Worm (Caenorhabditis elegans) whole organism, dauer: ENCODE results near the gene F40G12.10.
"Not testable (repeated sequence)": the region's sequence is repeated elsewhere in the genome, so short reads cannot be mapped to it uniquely, and the experiment has no call there.

Source experiments
- unc-62 ChIP-seq: sonication (generic microtip); optimal IDR thresholded peaks from 2 replicates; lab custom pipeline; 2017; ENCODE audit warnings: missing biosample characterization, missing genetic modification reagents, missing genetic modification characterization

F40G12.10 gene

DNA sequence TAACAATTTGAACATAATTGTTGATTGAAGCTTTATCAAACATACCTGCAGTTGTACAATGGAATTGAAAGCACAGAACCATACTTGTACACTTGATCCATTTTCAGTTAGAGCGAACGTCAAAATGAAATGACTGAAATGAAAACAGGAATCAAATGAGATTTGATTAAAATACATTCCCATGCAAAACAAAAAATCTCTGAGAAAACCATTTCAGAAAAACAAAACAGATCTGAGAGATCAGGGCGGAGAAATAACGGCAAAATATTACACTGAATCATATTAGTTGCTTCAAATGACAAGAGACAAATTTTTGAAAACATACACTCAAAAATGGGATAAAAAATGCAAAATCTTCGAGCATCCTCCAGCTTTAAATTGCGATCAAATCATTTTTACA lies 3.6 kb upstream of the F40G12.10 start, which contains the start of gene srt-33:
srt-33 (minus strand) TSS at position 101 of the 400 bp plus-strand sequence.
- TF ChIP-seq unc-62 (GFP tag; lab: Kevin White, UChicago) = no peak

DNA sequence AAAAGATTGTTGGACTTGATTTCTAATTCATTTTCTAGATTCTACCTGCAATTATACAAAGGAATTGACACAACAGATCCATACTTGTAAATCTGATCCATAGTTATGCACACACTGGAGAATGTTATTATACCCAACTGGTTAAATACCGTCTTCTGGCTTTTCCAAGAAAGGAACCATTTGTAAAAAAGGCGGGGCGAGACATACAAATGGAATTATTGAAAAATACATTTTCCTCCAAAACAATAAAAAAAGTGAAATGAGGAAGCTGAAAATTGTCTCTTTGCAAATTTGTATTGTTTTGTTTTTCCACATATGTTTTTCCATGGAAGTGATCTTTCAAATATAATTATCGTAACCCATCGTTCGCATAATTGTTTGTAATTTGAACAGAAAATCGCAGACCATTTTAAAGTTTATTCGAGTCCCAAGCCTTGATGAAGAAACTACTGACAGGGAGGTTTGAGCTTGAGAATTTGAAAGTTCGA lies 1.1 kb upstream of the F40G12.10 start, which contains the start of the genes srt-74 and F40G12.9:
srt-74 (minus strand) TSS at position 101 of the 488 bp plus-strand sequence.
F40G12.9 (plus strand) TSS at position 438 of the 488 bp plus-strand sequence.
- no peak for TF ChIP-seq unc-62 (GFP tag; lab: Kevin White, UChicago)

DNA sequence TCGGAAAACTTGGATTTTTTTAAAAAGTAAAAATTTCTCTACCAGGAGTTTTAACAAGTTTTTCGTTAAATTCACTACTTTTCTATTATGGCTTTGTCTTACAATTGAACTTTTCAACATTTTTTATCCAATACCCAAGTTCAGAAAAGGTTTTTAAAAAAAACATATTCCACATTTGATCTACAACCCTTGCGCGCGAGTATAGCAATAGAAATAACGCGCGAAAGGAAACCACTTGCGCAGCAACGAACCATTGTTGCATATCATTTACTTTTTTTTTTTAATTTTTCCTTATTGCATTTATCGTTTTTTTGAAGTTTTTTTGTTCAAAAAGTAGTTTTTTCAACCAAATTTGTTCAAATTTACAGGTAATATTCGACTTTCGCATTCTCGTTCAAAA lies 2.5 kb downstream of the F40G12.10 start, which contains the start of gene F40G12.11:
F40G12.11 (plus strand) TSS at position 369 of the 400 bp plus-strand sequence.
- TF ChIP-seq unc-62 (GFP tag; lab: Kevin White, UChicago) = no peak

DNA sequence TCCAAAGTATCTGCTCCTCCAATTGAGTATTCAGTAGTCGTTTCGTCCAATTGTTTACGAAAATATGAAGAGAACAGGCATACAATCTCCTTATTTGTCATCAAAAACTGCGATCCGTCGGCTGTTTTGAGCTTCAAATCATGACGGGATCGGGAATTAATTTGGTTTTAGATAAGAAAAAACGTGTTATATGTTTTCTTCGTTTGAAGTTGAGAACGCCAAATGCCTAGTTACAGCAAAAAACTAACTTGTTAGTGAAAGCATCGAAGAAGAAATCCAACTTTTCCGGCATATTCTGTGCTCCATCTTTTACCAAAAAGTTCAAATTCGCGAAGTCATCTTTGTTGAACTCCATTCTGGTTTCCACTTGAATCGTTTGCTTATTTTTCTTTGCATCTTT lies 6.0 kb downstream of the F40G12.10 start, which contains the start of gene F14D7.1:
F14D7.1 (minus strand) TSS at position 101 of the 400 bp plus-strand sequence.
- no peak for TF ChIP-seq unc-62 (GFP tag; lab: Kevin White, UChicago)

DNA sequence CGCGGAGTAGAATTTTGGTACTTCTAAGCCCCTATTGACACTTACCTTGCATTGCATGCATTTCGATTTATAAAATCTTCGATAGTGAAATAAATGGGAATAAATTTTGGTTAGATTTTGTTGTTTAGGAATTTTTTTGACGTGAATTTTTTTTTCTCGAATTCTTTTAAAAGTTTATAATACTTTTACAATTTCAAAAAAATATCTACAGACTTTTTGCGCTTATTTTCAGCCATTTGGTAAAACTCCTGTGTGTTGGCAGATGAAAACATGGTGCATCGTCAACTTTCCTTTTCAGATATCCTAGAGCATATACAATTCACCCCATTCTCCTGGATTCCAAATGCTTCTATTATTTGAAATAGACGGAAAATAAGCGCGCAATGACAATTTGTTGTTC lies 7.3 kb downstream of the F40G12.10 start, which contains the start of gene F14D7.18:
F14D7.18 (minus strand) TSS at position 101 of the 400 bp plus-strand sequence.
- TF ChIP-seq unc-62 (GFP tag; lab: Kevin White, UChicago) = no peak

DNA sequence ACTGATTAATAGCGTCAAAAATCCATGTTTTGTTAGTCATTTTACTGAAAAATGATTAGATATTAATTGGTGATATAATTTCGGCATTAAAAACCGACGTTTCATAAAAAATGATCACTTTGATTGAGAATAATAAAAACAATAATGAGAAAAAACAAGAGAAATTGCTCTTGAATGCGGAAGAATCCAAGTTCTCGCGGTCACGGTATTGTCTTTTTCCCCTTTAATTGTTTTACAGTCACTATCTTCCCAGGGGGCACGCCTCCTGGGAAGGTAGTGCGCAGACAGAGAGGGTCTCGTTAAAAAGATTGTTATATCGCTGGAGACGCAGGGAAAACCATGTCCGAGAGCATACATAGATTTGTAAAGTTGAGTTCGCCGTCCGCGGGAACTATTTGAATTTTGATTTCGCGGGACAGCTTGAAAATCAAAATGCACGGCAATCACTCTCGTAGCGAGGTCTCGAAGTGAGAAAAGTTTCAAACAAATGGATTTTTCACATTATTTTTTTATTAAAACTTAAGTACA lies 10.4 kb downstream of the F40G12.10 start, which contains the start of gene F14D7.2:
F14D7.2 (minus strand) TSS at position 51 of the 528 bp plus-strand sequence.
- TF ChIP-seq unc-62 (GFP tag; lab: Kevin White, UChicago) = no peak

DNA sequence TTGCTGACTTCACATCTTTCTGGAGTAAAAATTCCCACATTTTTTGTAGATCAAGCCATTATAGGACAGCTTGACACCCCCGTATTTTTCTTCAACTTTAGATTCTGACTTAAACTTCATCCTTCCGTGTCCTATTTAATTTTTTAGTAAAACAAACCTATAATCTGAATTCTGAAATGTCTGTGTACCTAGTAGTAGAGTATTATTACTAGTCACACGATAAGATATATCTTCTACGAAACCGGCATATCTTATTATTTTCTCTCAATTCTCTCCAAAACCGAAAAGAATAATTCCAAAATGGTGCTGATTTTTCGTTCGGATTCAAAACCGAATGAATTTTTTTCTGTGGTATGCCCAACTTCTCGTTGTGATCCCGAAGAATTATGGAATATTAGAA lies 11.1 kb downstream of the F40G12.10 start, which contains the start of gene F14D7.9:
F14D7.9 (plus strand) TSS at position 301 of the 400 bp plus-strand sequence.
- no peak for TF ChIP-seq unc-62 (GFP tag; lab: Kevin White, UChicago)

DNA sequence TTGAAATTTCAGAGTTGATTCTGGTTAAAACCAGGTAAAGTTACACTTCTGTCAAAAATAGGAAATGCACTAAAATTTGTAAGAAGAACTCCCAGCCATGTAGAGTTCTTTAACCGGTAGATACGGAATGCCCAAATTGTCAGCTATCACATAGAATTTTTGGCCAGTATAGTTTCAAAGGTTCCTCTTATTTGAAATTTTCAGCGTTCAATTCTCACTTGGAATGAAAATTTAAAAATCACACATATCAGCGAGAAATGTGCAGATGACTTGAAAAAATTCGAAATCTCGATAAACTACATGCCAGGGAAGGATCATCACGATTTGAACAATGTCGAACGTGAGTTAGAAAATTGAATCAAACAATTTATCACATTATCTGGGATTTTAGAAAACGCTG lies 13.2 kb downstream of the F40G12.10 start, which contains the start of gene F14D7.3:
F14D7.3 (plus strand) TSS at position 301 of the 400 bp plus-strand sequence.
- no peak for TF ChIP-seq unc-62 (GFP tag; lab: Kevin White, UChicago)

DNA sequence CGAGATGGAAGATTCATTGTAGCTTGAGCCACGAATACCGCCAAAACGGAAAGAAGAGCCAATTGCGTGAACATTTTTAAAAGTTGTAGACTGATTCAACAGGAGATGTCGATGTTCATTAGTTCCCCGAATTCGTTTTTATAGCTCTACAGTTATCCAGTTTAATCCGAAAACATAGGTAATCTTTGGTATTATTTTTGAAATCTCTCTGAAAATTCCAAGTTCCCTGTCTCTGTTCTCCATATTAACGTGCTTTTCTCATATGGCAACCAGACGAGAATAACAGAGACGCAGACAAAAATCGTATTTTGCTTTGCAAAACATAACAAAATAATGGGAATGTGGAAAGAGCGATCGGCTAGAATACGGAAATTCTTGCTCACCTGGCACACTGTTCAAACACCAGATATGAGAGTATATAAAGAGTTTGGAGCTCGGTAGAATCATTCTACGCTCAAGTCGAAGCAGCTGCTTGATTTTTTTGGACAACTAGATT lies 16.3 kb downstream of the F40G12.10 start, which contains the start of the genes spig-3 and F14D7.12:
spig-3 (minus strand) TSS at position 101 of the 496 bp plus-strand sequence.
F14D7.12 (plus strand) TSS at position 446 of the 496 bp plus-strand sequence.
- no peak for TF ChIP-seq unc-62 (GFP tag; lab: Kevin White, UChicago)

DNA sequence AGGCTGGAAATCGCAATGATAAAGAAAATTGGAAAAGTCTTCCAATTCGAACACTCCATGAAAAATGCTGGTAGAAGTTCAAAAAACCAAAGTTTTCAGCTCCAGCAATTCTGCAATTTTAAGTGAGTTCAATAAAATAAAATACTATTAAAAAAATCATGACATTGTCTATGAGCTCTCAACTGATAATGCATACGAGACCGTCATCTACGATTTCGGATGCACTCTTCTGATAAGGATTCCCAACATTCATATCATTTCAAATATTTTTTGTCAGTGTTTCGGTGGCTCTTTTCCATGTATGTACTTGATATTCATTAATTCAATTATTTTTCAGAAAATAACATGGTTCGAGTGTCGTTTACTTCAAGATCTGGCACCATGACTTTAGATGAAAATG lies 17.7 kb downstream of the F40G12.10 start, which contains the start of gene F14D7.6:
F14D7.6 (plus strand) TSS at position 338 of the 400 bp plus-strand sequence.
- TF ChIP-seq unc-62 (GFP tag; lab: Kevin White, UChicago) = no peak

DNA sequence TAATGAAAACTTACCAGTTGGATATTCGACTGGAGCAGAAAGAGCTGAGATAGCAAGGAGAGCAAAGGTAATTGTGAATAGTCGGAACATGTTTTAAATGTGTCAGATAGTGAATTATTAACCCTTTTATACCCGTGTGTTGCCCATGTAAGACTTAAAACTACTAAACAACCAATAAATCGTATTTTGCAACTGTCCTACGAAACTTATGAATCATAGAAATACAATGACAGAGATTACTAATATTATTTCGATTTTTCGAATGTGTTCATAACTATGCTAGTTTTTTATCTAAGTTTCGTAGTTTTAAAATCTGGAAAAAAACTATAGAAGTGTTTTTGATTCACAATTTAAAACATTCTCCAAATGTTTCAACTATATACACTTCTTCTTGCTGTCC lies 23.4 kb downstream of the F40G12.10 start, which contains the start of gene spig-4:
spig-4 (minus strand) TSS at position 101 of the 400 bp plus-strand sequence.
- not testable (repeated sequence) for TF ChIP-seq unc-62 (GFP tag; lab: Kevin White, UChicago)

DNA sequence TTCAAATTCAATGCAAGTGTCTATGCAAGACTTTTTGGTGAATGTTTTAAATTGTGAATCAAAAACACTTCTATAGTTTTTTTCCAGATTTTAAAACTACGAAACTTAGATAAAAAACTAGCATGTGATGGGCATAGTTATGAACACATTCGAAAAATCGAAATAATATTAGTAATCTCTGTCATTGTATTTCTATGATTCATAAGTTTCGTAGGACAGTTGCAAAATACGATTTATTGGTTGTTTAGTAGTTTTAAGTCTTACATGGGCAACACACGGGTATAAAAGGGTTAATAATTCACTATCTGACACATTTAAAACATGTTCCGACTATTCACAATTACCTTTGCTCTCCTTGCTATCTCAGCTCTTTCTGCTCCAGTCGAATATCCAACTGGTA lies 24.8 kb downstream of the F40G12.10 start, which contains the start of gene spig-5:
spig-5 (plus strand) TSS at position 301 of the 400 bp plus-strand sequence.
- not testable (repeated sequence) for TF ChIP-seq unc-62 (GFP tag; lab: Kevin White, UChicago)

DNA sequence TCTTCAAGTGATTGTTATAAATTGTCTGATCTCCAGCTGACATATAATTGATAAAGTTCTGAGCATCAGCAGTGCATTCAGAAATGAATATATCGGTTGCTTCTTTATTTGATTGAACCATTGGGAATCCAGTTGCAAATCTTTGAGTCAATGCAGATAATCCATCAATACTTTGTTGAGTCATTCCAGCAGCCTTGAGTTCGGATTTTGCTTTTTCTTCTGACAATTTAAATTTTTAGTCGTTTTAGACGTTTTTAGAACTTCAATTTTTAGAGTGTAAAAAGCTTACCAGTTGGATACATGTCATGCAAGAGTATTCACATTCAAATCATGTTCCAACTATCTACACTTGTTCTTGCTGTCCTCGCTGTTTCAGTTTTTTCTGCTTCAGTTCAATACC lies 26.3 kb downstream of the F40G12.10 start, which contains the start of gene F14D7.14:
F14D7.14 (plus strand) TSS at position 301 of the 400 bp plus-strand sequence.
- not testable (repeated sequence) for TF ChIP-seq unc-62 (GFP tag; lab: Kevin White, UChicago)

DNA sequence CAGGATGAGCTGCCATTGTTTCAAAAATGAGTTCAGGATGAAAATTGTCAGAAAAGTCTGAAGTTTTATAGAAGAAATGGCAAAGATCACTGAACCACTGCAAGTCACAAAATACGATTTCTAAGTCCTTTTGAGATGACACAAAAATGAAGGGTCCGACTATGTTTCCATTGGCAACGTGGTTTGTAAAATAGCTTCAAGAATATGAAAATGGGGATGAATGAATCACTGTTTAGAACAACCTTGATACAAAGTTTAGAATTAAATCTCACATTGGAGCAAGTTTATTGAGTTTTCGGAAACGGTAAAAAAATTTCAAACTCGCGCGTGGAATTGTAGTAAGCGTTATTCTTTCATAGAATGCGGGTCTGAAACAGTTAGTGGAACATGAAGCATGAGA lies 27.8 kb downstream of the F40G12.10 start, which contains the start of gene ddn-3:
ddn-3 (minus strand) TSS at position 101 of the 400 bp plus-strand sequence.
- TF ChIP-seq unc-62 (GFP tag; lab: Kevin White, UChicago) = no peak

DNA sequence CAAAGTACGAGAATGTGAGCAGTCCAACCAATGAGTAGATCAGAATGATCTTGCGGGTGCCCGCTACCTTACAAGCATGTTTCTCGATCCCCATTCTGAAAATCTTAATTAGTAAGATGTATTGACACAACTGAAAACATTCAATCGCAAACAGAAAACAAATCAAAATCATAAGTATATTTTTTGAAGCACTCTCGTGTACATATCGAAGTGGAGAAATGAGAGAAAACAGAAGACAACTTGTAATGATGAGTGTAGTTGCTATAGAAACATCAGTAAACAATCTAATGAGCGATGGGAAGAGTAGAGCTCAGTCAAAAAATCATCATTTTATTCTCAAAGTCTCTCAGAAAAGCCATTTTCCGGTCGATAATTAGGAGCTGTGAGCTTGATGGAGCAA lies 29.4 kb downstream of the F40G12.10 start, which contains the start of gene F14D7.8:
F14D7.8 (minus strand) TSS at position 101 of the 400 bp plus-strand sequence.
- no peak for TF ChIP-seq unc-62 (GFP tag; lab: Kevin White, UChicago)
